Fruit fly (Drosophila melanogaster) whole organism, embryonic: Measurements from ENCODE around the gene Syt1.
A peak's percentile ranks its signal among the peaks of the same experiment; 100 is the strongest.

Experiments used
- Abd-B ChIP-seq: fragments of 200-800 bp; sonication (Bioruptor generic); optimal IDR thresholded peaks from 2 replicates; lab custom pipeline; 2018; ENCODE audit warnings: missing biosample characterization, mild to moderate bottlenecking, missing genetic modification characterization, moderate library complexity
- Atf6 ChIP-seq: fragments of 200-800 bp; sonication (Bioruptor generic); IDR thresholded peaks from 2 replicates; pipeline ENCODE4 v1.3.6; 2022; ENCODE audit warnings: missing biosample characterization, missing genetic modification characterization
- BtbVII ChIP-seq: fragments of 200-800 bp; sonication (Bioruptor generic); optimal IDR thresholded peaks from 3 replicates; lab custom pipeline; 2017; ENCODE audit warnings: missing biosample characterization, mild to moderate bottlenecking, missing genetic modification characterization
- CG1024 ChIP-seq: fragments of 200-800 bp; sonication (Bioruptor generic); IDR thresholded peaks from 2 replicates; pipeline ENCODE4 v1.3.6; 2022; ENCODE audit warnings: missing biosample characterization, missing genetic modification characterization
- CG10274 ChIP-seq: fragments of 200-800 bp; sonication (Bioruptor generic); optimal IDR thresholded peaks from 3 replicates; lab custom pipeline; 2017; ENCODE audit warnings: missing biosample characterization, mild to moderate bottlenecking, missing genetic modification characterization
- CG10366 ChIP-seq: fragments of 200-800 bp; sonication (Bioruptor generic); IDR thresholded peaks from 2 replicates; pipeline ENCODE4 v1.3.6; 2022; ENCODE audit warnings: missing biosample characterization, missing genetic modification characterization
- CG10979 ChIP-seq: fragments of 200-800 bp; sonication (Bioruptor generic); optimal IDR thresholded peaks from 2 replicates; lab custom pipeline; 2018; ENCODE audit warnings: missing biosample characterization, mild to moderate bottlenecking, missing genetic modification characterization, moderate library complexity
- CG14014 ChIP-seq: fragments of 200-800 bp; sonication (Bioruptor generic); IDR thresholded peaks from 2 replicates; pipeline ENCODE4 v1.3.6; 2022; ENCODE audit warnings: missing biosample characterization, missing genetic modification characterization
- CG16813 ChIP-seq: fragments of 200-800 bp; sonication (Bioruptor generic); IDR thresholded peaks from 3 replicates; pipeline ENCODE4 v1.3.6; 2022; ENCODE audit warnings: missing biosample characterization, missing genetic modification characterization; ENCODE audit not compliant: partially characterized antibody
- CG17612 ChIP-seq: fragments of 200-800 bp; sonication (Bioruptor generic); IDR thresholded peaks from 2 replicates; pipeline ENCODE4 v1.3.6; 2022; ENCODE audit warnings: missing biosample characterization, missing genetic modification characterization
- CG32532 ChIP-seq: fragments of 200-800 bp; sonication (Bioruptor generic); IDR thresholded peaks from 2 replicates; pipeline ENCODE4 v1.3.6; 2022; ENCODE audit warnings: missing biosample characterization, missing genetic modification characterization
- CG3838 ChIP-seq: fragments of 200-800 bp; sonication (Bioruptor generic); optimal IDR thresholded peaks from 3 replicates; lab custom pipeline; 2016; ENCODE audit warnings: missing biosample characterization, missing genetic modification characterization
- CG3847 ChIP-seq: fragments of 200-800 bp; sonication (Bioruptor generic); IDR thresholded peaks from 2 replicates; pipeline ENCODE4 v1.3.6; 2022; ENCODE audit warnings: missing biosample characterization, missing genetic modification characterization
- CG7786 ChIP-seq: fragments of 200-800 bp; sonication (Bioruptor generic); optimal IDR thresholded peaks from 2 replicates; lab custom pipeline; 2016; ENCODE audit warnings: missing biosample characterization, missing genetic modification characterization
- CG8359 ChIP-seq: fragments of 200-800 bp; sonication (Bioruptor generic); optimal IDR thresholded peaks from 2 replicates; lab custom pipeline; 2017; ENCODE audit warnings: missing biosample characterization, mild to moderate bottlenecking, missing genetic modification characterization, borderline replicate concordance
- CG9797 ChIP-seq: fragments of 200-800 bp; sonication (Bioruptor generic); optimal IDR thresholded peaks from 3 replicates; lab custom pipeline; 2018; ENCODE audit warnings: missing biosample characterization, mild to moderate bottlenecking, missing genetic modification characterization
- Dad ChIP-seq: fragments of 200-800 bp; sonication (Bioruptor generic); optimal IDR thresholded peaks from 3 replicates; lab custom pipeline; 2016; ENCODE audit warnings: missing biosample characterization, missing genetic modification characterization
- H2.0 ChIP-seq: fragments of 200-800 bp; sonication (Bioruptor generic); IDR thresholded peaks from 2 replicates; pipeline ENCODE4 v1.3.6; 2022; ENCODE audit warnings: missing biosample characterization, missing genetic modification characterization
- HLHmδ ChIP-seq: fragments of 200-800 bp; sonication (Bioruptor generic); optimal IDR thresholded peaks from 2 replicates; lab custom pipeline; 2018; ENCODE audit warnings: missing biosample characterization, mild to moderate bottlenecking, missing genetic modification characterization, moderate library complexity
- Max ChIP-seq: fragments of 200-800 bp; sonication (Bioruptor generic); optimal IDR thresholded peaks from 2 replicates; lab custom pipeline; 2016; ENCODE audit warnings: missing biosample characterization, mild to moderate bottlenecking, missing genetic modification characterization
- Oaz ChIP-seq: fragments of 200-800 bp; sonication (Bioruptor generic); IDR thresholded peaks from 2 replicates; pipeline ENCODE4 v1.3.6; 2022; ENCODE audit warnings: missing biosample characterization, missing genetic modification characterization
- Oli ChIP-seq: fragments of 200-800 bp; sonication (Bioruptor generic); optimal IDR thresholded peaks from 2 replicates; lab custom pipeline; 2018; ENCODE audit warnings: missing biosample characterization, mild to moderate bottlenecking, missing genetic modification characterization, moderate library complexity
- Ptx1 ChIP-seq: fragments of 200-800 bp; sonication (Bioruptor generic); IDR thresholded peaks from 2 replicates; pipeline ENCODE4 v1.3.6; 2022; ENCODE audit warnings: missing biosample characterization, missing genetic modification characterization
- Rfx ChIP-seq: fragments of 200-800 bp; sonication (Bioruptor generic); IDR thresholded peaks from 2 replicates; pipeline ENCODE4 v1.3.6; 2022; ENCODE audit warnings: missing biosample characterization, missing genetic modification characterization
- Scr ChIP-seq: fragments of 200-800 bp; sonication (Bioruptor generic); IDR thresholded peaks from 2 replicates; pipeline ENCODE4 v1.3.6; 2022; ENCODE audit warnings: missing biosample characterization, missing genetic modification characterization; ENCODE audit not compliant: partially characterized antibody
- Taf1 ChIP-seq: fragments of 200-800 bp; sonication (Bioruptor generic); IDR thresholded peaks from 2 replicates; pipeline ENCODE4 v1.3.6; 2022; ENCODE audit warnings: missing biosample characterization, missing genetic modification characterization
- bab2 ChIP-seq: fragments of 200-800 bp; sonication (Bioruptor generic); optimal IDR thresholded peaks from 2 replicates; lab custom pipeline; 2016; ENCODE audit warnings: missing biosample characterization, missing genetic modification characterization
- bcd ChIP-seq: fragments of 200-800 bp; sonication (Bioruptor generic); optimal IDR thresholded peaks from 2 replicates; lab custom pipeline; 2017; ENCODE audit warnings: missing biosample characterization, mild to moderate bottlenecking, missing genetic modification characterization
- chm ChIP-seq: fragments of 200-800 bp; sonication (Bioruptor generic); IDR thresholded peaks from 2 replicates; pipeline ENCODE4 v1.3.6; 2022; ENCODE audit warnings: missing biosample characterization, missing genetic modification characterization
- crol ChIP-seq: fragments of 200-800 bp; sonication (Bioruptor generic); IDR thresholded peaks from 2 replicates; pipeline ENCODE4 v1.3.6; 2022; ENCODE audit warnings: missing biosample characterization, missing genetic modification characterization
- crp ChIP-seq, 2 experiments: fragments of 200-800 bp; sonication (Bioruptor generic); optimal IDR thresholded peaks; 2 replicates in 1 of 2; 3 replicates in 1 of 2; lab custom pipeline; 2017; ENCODE audit warnings: missing biosample characterization in 2 of 2, missing genetic modification characterization in 2 of 2, mild to moderate bottlenecking in 1 of 2, moderate library complexity in 1 of 2
- cwo ChIP-seq: fragments of 200-800 bp; sonication (Bioruptor generic); optimal IDR thresholded peaks from 3 replicates; lab custom pipeline; 2017; ENCODE audit warnings: missing biosample characterization, missing genetic modification characterization, mild to moderate bottlenecking, moderate library complexity, missing genetic modification reagents
- dmrt11E ChIP-seq: fragments of 200-800 bp; sonication (Bioruptor generic); optimal IDR thresholded peaks from 3 replicates; lab custom pipeline; 2018; ENCODE audit warnings: missing biosample characterization, mild to moderate bottlenecking, missing genetic modification characterization, moderate library complexity
- dysf ChIP-seq: fragments of 200-800 bp; sonication (Bioruptor generic); IDR thresholded peaks from 3 replicates; pipeline ENCODE4 v1.3.6; 2022; ENCODE audit warnings: missing biosample characterization, missing genetic modification characterization
- emc ChIP-seq: fragments of 200-800 bp; sonication (Bioruptor generic); optimal IDR thresholded peaks from 2 replicates; lab custom pipeline; 2016; ENCODE audit warnings: missing biosample characterization, missing genetic modification characterization
- fru ChIP-seq: fragments of >200 bp; optimal IDR thresholded peaks from 2 replicates; lab custom pipeline; 2017
- gcm ChIP-seq: fragments of 200-800 bp; sonication (Bioruptor generic); optimal IDR thresholded peaks from 2 replicates; lab custom pipeline; 2019; ENCODE audit warnings: missing biosample characterization, mild to moderate bottlenecking, missing genetic modification characterization, moderate library complexity
- gem ChIP-seq: fragments of 200-800 bp; sonication (Bioruptor generic); optimal IDR thresholded peaks from 2 replicates; lab custom pipeline; 2019; ENCODE audit warnings: missing biosample characterization, mild to moderate bottlenecking, missing genetic modification characterization, moderate library complexity
- hth ChIP-seq: fragments of >200 bp; optimal IDR thresholded peaks from 2 replicates; lab custom pipeline; 2017; ENCODE audit warnings: inconsistent platforms
- inv ChIP-seq: fragments of 200-800 bp; sonication (Bioruptor generic); IDR thresholded peaks from 2 replicates; pipeline ENCODE4 v1.3.6; 2022; ENCODE audit warnings: missing biosample characterization, missing genetic modification characterization; ENCODE audit not compliant: partially characterized antibody
- jing ChIP-seq: fragments of 200-800 bp; sonication (Bioruptor generic); optimal IDR thresholded peaks from 2 replicates; lab custom pipeline; 2018; ENCODE audit warnings: missing biosample characterization, mild to moderate bottlenecking, missing genetic modification characterization
- kay ChIP-seq: fragments of 200-800 bp; sonication (Bioruptor generic); optimal IDR thresholded peaks from 2 replicates; lab custom pipeline; 2016; ENCODE audit warnings: missing biosample characterization, missing genetic modification characterization
- lilli ChIP-seq: fragments of 200-800 bp; sonication (Bioruptor generic); optimal IDR thresholded peaks from 3 replicates; lab custom pipeline; 2016; ENCODE audit warnings: missing biosample characterization, missing genetic modification characterization
- lola ChIP-seq, 3 experiments: fragments of >200 bp in 2 of 3; fragments of 200-800 bp in 1 of 3; sonication (Bioruptor generic) in 1 of 3; optimal IDR thresholded peaks; 2 replicates each; lab custom pipeline; 2017 to 2019; ENCODE audit warnings: missing biosample characterization in 3 of 3, missing genetic modification characterization in 3 of 3, mild to moderate bottlenecking in 1 of 3, moderate library complexity in 1 of 3
- pzg ChIP-seq: fragments of 200-800 bp; sonication (Bioruptor generic); optimal IDR thresholded peaks from 3 replicates; lab custom pipeline; 2018; ENCODE audit warnings: missing biosample characterization, mild to moderate bottlenecking, missing genetic modification characterization, moderate library complexity
- sd ChIP-seq: fragments of 200-800 bp; sonication (Bioruptor generic); optimal IDR thresholded peaks from 3 replicates; lab custom pipeline; 2018; ENCODE audit warnings: missing biosample characterization, mild to moderate bottlenecking, missing genetic modification characterization, moderate library complexity
- stwl ChIP-seq: fragments of 200-800 bp; sonication (Bioruptor generic); optimal IDR thresholded peaks from 3 replicates; lab custom pipeline; 2018; ENCODE audit warnings: missing biosample characterization, mild to moderate bottlenecking, missing genetic modification characterization, moderate library complexity
- sug ChIP-seq: fragments of 200-800 bp; optimal IDR thresholded peaks from 2 replicates; lab custom pipeline; 2019; ENCODE audit warnings: missing biosample characterization, mild to moderate bottlenecking, missing genetic modification characterization, moderate library complexity
- toy ChIP-seq: fragments of 200-800 bp; sonication (Bioruptor generic); IDR thresholded peaks from 2 replicates; pipeline ENCODE4 v1.3.6; 2022; ENCODE audit warnings: missing biosample characterization, missing genetic modification characterization
- trem ChIP-seq: fragments of 200-800 bp; optimal IDR thresholded peaks from 3 replicates; lab custom pipeline; 2019; ENCODE audit warnings: missing biosample characterization, mild to moderate bottlenecking, missing genetic modification characterization, moderate library complexity
- ttk ChIP-seq: fragments of 200-800 bp; sonication (Bioruptor generic); IDR thresholded peaks from 2 replicates; pipeline ENCODE4 v2.1.2; 2022; ENCODE audit warnings: missing biosample characterization, missing genetic modification characterization
- usp ChIP-seq: fragments of >200 bp; optimal IDR thresholded peaks from 2 replicates; lab custom pipeline; 2017; ENCODE audit warnings: missing biosample characterization, missing genetic modification characterization

Gene Syt1

dm6 chr2L:2727364-2727763 lies 72.4 kb downstream of the Syt1 start:
- TF ChIP-seq lola (GFP tag; optimal IDR thresholded peaks at IDR 0.05; lab: Kevin White, UChicago) (no peak), CG10366 (no peak), gcm (no peak), CG17612 (GFP tag; lab: Robert Waterston, UW) (no peak), sd (peak; percentile 92), bcd (no peak), usp (GFP tag; lab: Kevin White, UChicago) (no peak), Rfx (GFP tag; lab: Robert Waterston, UW) (peak; percentile 47; the same call in 1 of the 2 replicates), CG16813 (GFP tag; lab: Robert Waterston, UW) (no peak), Oli (tag; lab: Kevin White, UChicago) (no peak), Atf6 (GFP tag; lab: Robert Waterston, UW) (no peak), CG10979 (tag; lab: Kevin White, UChicago) (no peak), toy (no peak), CG1024 (GFP tag; lab: Robert Waterston, UW) (no peak), HLHmδ (GFP tag; lab: Kevin White, UChicago) (no peak), Max (no peak), Ptx1 (no peak), Abd-B (no peak), CG7786 (GFP tag; lab: Kevin White, UChicago) (no peak), chm (GFP tag; lab: Robert Waterston, UW) (peak; percentile 10; the same call in 1 of the 2 replicates), Taf1 (GFP tag; lab: Robert Waterston, UW) (no peak), sug (tag; lab: Kevin White, UChicago) (peak; percentile 26), dmrt11E (no peak), kay (GFP tag; lab: Kevin White, UChicago) (no peak), ttk (GFP tag; lab: Robert Waterston, UW) (no peak), H2.0 (GFP tag; lab: Robert Waterston, UW) (no peak), pzg (GFP tag; lab: Kevin White, UChicago) (no peak), trem (tag; lab: Kevin White, UChicago) (no peak), Scr (GFP tag; lab: Robert Waterston, UW) (no peak), crp (GFP tag; optimal IDR thresholded peaks at IDR 0.05; lab: Kevin White, UChicago) (no peak), bab2 (GFP tag; lab: Kevin White, UChicago) (no peak), fru (lab: Kevin White, UChicago) (no peak), CG3838 (GFP tag; lab: Kevin White, UChicago) (no peak), CG32532 (GFP tag; lab: Robert Waterston, UW) (no peak), CG8359 (GFP tag; lab: Kevin White, UChicago) (no peak), dysf (GFP tag; lab: Robert Waterston, UW) (no peak), jing (GFP tag; lab: Kevin White, UChicago) (no peak), CG10274 (GFP tag; lab: Kevin White, UChicago) (no peak), BtbVII (GFP tag; lab: Kevin White, UChicago) (no peak), CG3847 (GFP tag; lab: Robert Waterston, UW) (0 out of 2 replicates have a peak, but pooled peaks have one; percentile 21), lilli (GFP tag; lab: Kevin White, UChicago) (no peak), Oaz (GFP tag; lab: Robert Waterston, UW) (no peak), CG14014 (GFP tag; lab: Robert Waterston, UW) (no peak), gem (tag; lab: Kevin White, UChicago) (no peak), CG9797 (GFP tag; lab: Kevin White, UChicago) (no peak), emc (GFP tag; lab: Kevin White, UChicago) (no peak), stwl (tag; lab: Kevin White, UChicago) (no peak), inv (GFP tag; lab: Robert Waterston, UW) (no peak), hth (lab: Kevin White, UChicago) (no peak), crol (peak; percentile 69), Dad (GFP tag; lab: Kevin White, UChicago) (no peak), cwo (GFP tag; lab: Kevin White, UChicago) (no peak)
